Fruit fly (Drosophila melanogaster) whole organism, prepupa: Measurements from ENCODE around the gene for.

ENCODE experiments used
- Blimp-1 ChIP-seq: fragments of 200-800 bp; sonication (Bioruptor generic); optimal IDR thresholded peaks from 3 replicates; lab custom pipeline; 2017; ENCODE audit warnings: missing biosample characterization, missing genetic modification characterization, mild to moderate bottlenecking, moderate library complexity, missing genetic modification reagents
- CG10631 ChIP-seq: fragments of 200-800 bp; sonication (Bioruptor generic); optimal IDR thresholded peaks from 2 replicates; lab custom pipeline; 2016; ENCODE audit warnings: missing biosample characterization, missing genetic modification characterization
- CG11294 ChIP-seq: fragments of 200-800 bp; sonication (Bioruptor generic); IDR thresholded peaks from 2 replicates; pipeline ENCODE4 v1.3.6; 2022; ENCODE audit warnings: missing biosample characterization, missing genetic modification characterization
- CG11762 ChIP-seq: fragments of 200-800 bp; sonication (Bioruptor generic); optimal IDR thresholded peaks from 3 replicates; lab custom pipeline; 2016; ENCODE audit warnings: missing biosample characterization, missing genetic modification characterization; ENCODE audit not compliant: insufficient read depth
- CG11902 ChIP-seq: fragments of 200-800 bp; sonication (Bioruptor generic); optimal IDR thresholded peaks from 3 replicates; lab custom pipeline; 2016; ENCODE audit warnings: missing biosample characterization, missing genetic modification characterization
- CG15336 ChIP-seq: fragments of 200-800 bp; sonication (Bioruptor generic); IDR thresholded peaks from 2 replicates; pipeline ENCODE4 v1.3.6; 2022; ENCODE audit warnings: missing biosample characterization, missing genetic modification characterization
- CG1621 ChIP-seq: fragments of 200-800 bp; sonication (Bioruptor generic); optimal IDR thresholded peaks from 3 replicates; lab custom pipeline; 2018; ENCODE audit warnings: missing biosample characterization, mild to moderate bottlenecking, missing genetic modification characterization
- CG16779 ChIP-seq: fragments of 200-800 bp; sonication (Bioruptor generic); optimal IDR thresholded peaks from 3 replicates; lab custom pipeline; 2017; ENCODE audit warnings: missing biosample characterization, mild to moderate bottlenecking, missing genetic modification characterization
- CG32006 ChIP-seq: fragments of 200-800 bp; sonication (Bioruptor generic); optimal IDR thresholded peaks from 3 replicates; lab custom pipeline; 2017; ENCODE audit warnings: missing biosample characterization, mild to moderate bottlenecking, missing genetic modification characterization
- CG34406 ChIP-seq: fragments of 200-800 bp; sonication (Bioruptor generic); optimal IDR thresholded peaks from 3 replicates; lab custom pipeline; 2016; ENCODE audit warnings: missing biosample characterization, missing genetic modification characterization
- CG3919 ChIP-seq: fragments of 200-800 bp; sonication (Bioruptor generic); optimal IDR thresholded peaks from 3 replicates; lab custom pipeline; 2016; ENCODE audit warnings: missing biosample characterization, missing genetic modification characterization
- CG4318 ChIP-seq: fragments of 200-800 bp; sonication (Bioruptor generic); optimal IDR thresholded peaks from 3 replicates; lab custom pipeline; 2017; ENCODE audit warnings: missing biosample characterization, mild to moderate bottlenecking, missing genetic modification characterization
- CG6163 ChIP-seq: fragments of 200-800 bp; sonication (Bioruptor generic); IDR thresholded peaks from 3 replicates; pipeline ENCODE4 v1.3.6; 2022; ENCODE audit warnings: missing biosample characterization, missing genetic modification characterization
- CG6276 ChIP-seq: fragments of 200-800 bp; sonication (Bioruptor generic); optimal IDR thresholded peaks from 2 replicates; lab custom pipeline; 2017; ENCODE audit warnings: missing biosample characterization, mild to moderate bottlenecking, missing genetic modification characterization
- CG6792 ChIP-seq: fragments of 200-800 bp; sonication (Bioruptor generic); optimal IDR thresholded peaks from 3 replicates; lab custom pipeline; 2016; ENCODE audit warnings: missing biosample characterization, missing genetic modification characterization
- CG6808 ChIP-seq: fragments of 200-800 bp; sonication (Bioruptor generic); optimal IDR thresholded peaks from 3 replicates; lab custom pipeline; 2017; ENCODE audit warnings: missing biosample characterization, missing genetic modification characterization, mild to moderate bottlenecking, moderate library complexity, missing genetic modification reagents
- CG6854 ChIP-seq: fragments of 200-800 bp; sonication (Bioruptor generic); optimal IDR thresholded peaks from 2 replicates; lab custom pipeline; 2017; ENCODE audit warnings: missing biosample characterization, mild to moderate bottlenecking, missing genetic modification characterization
- CG7368 ChIP-seq: fragments of 200-800 bp; sonication (Bioruptor generic); optimal IDR thresholded peaks from 3 replicates; lab custom pipeline; 2016; ENCODE audit warnings: missing biosample characterization, missing genetic modification characterization
- CG8119 ChIP-seq: fragments of 200-800 bp; sonication (Bioruptor generic); IDR thresholded peaks from 3 replicates; pipeline ENCODE4 v1.3.6; 2022; ENCODE audit warnings: missing biosample characterization, missing genetic modification characterization
- CG8319 ChIP-seq: fragments of 200-800 bp; sonication (Bioruptor generic); optimal IDR thresholded peaks from 3 replicates; lab custom pipeline; 2016; ENCODE audit warnings: missing biosample characterization, missing genetic modification characterization
- CG9139 ChIP-seq: fragments of 200-800 bp; sonication (Bioruptor generic); optimal IDR thresholded peaks from 3 replicates; lab custom pipeline; 2017; ENCODE audit warnings: missing biosample characterization, mild to moderate bottlenecking, missing genetic modification characterization
- Eip75B ChIP-seq: fragments of 200-800 bp; sonication (Bioruptor generic); optimal IDR thresholded peaks from 3 replicates; lab custom pipeline; 2016; ENCODE audit warnings: missing biosample characterization, missing genetic modification characterization
- Eip78C ChIP-seq: fragments of 200-800 bp; sonication (Bioruptor generic); peaks from one replicate; lab custom pipeline; 2016; ENCODE audit warnings: missing biosample characterization, missing genetic modification characterization
- Eip93F ChIP-seq: fragments of 200-800 bp; sonication (Bioruptor generic); optimal IDR thresholded peaks from 2 replicates; lab custom pipeline; 2016; ENCODE audit warnings: missing biosample characterization, mild to moderate bottlenecking, missing genetic modification characterization
- Ets96B ChIP-seq: fragments of 200-800 bp; optimal IDR thresholded peaks from 2 replicates; lab custom pipeline; 2019; ENCODE audit warnings: missing biosample characterization, mild to moderate bottlenecking, missing genetic modification characterization, moderate library complexity
- Gug ChIP-seq: fragments of 200-800 bp; sonication (Bioruptor generic); IDR thresholded peaks from 2 replicates; pipeline ENCODE4 v1.3.6; 2022; ENCODE audit warnings: missing biosample characterization, missing genetic modification characterization
- Hr39 ChIP-seq: fragments of 200-800 bp; sonication (Bioruptor generic); optimal IDR thresholded peaks from 2 replicates; lab custom pipeline; 2016; ENCODE audit warnings: missing biosample characterization, missing genetic modification characterization
- Hr4 ChIP-seq: fragments of 200-800 bp; sonication (Bioruptor generic); optimal IDR thresholded peaks from 3 replicates; lab custom pipeline; 2016; ENCODE audit warnings: missing biosample characterization, missing genetic modification characterization
- Met ChIP-seq: fragments of 200-800 bp; sonication (Bioruptor generic); optimal IDR thresholded peaks from 3 replicates; lab custom pipeline; 2016; ENCODE audit warnings: missing biosample characterization, missing genetic modification characterization
- OdsH ChIP-seq: fragments of 200-800 bp; sonication (Bioruptor generic); optimal IDR thresholded peaks from 3 replicates; lab custom pipeline; 2016; ENCODE audit warnings: missing biosample characterization, missing genetic modification characterization
- Smox ChIP-seq: fragments of 200-800 bp; sonication (Bioruptor generic); optimal IDR thresholded peaks from 3 replicates; lab custom pipeline; 2016; ENCODE audit warnings: missing biosample characterization, missing genetic modification characterization
- Sox102F ChIP-seq: fragments of 200-800 bp; sonication (Bioruptor generic); optimal IDR thresholded peaks from 2 replicates; lab custom pipeline; 2016; ENCODE audit warnings: missing biosample characterization, mild to moderate bottlenecking, missing genetic modification characterization
- achi ChIP-seq: fragments of 200-800 bp; sonication (Bioruptor generic); optimal IDR thresholded peaks from 3 replicates; lab custom pipeline; 2016; ENCODE audit warnings: missing biosample characterization, missing genetic modification characterization
- acj6 ChIP-seq: fragments of 200-800 bp; sonication (Bioruptor generic); optimal IDR thresholded peaks from 3 replicates; lab custom pipeline; 2016; ENCODE audit warnings: missing biosample characterization, missing genetic modification characterization
- cyc ChIP-seq: fragments of 200-800 bp; sonication (Bioruptor generic); optimal IDR thresholded peaks from 3 replicates; lab custom pipeline; 2016; ENCODE audit warnings: missing biosample characterization, missing genetic modification characterization
- dac ChIP-seq: fragments of 200-800 bp; sonication (Bioruptor generic); optimal IDR thresholded peaks from 2 replicates; lab custom pipeline; 2017; ENCODE audit warnings: missing biosample characterization, mild to moderate bottlenecking, missing genetic modification characterization
- eg ChIP-seq: fragments of 200-800 bp; sonication (Bioruptor generic); IDR thresholded peaks from 3 replicates; pipeline ENCODE4 v1.3.6; 2022; ENCODE audit warnings: missing biosample characterization, missing genetic modification characterization
- esn ChIP-seq: fragments of 200-800 bp; sonication (Bioruptor generic); optimal IDR thresholded peaks from 2 replicates; lab custom pipeline; 2016; ENCODE audit warnings: missing biosample characterization, mild to moderate bottlenecking, missing genetic modification characterization, moderate library complexity
- fd59A ChIP-seq: fragments of 200-800 bp; sonication (Bioruptor generic); optimal IDR thresholded peaks from 2 replicates; lab custom pipeline; 2017; ENCODE audit warnings: missing biosample characterization, mild to moderate bottlenecking, missing genetic modification characterization, missing genetic modification reagents
- fkh ChIP-seq: fragments of 200-800 bp; sonication (Bioruptor generic); optimal IDR thresholded peaks from 3 replicates; lab custom pipeline; 2017; ENCODE audit warnings: missing biosample characterization, mild to moderate bottlenecking, missing genetic modification characterization, moderate library complexity
- lz ChIP-seq: fragments of 200-800 bp; sonication (Bioruptor generic); optimal IDR thresholded peaks from 3 replicates; lab custom pipeline; 2016; ENCODE audit warnings: missing biosample characterization, missing genetic modification characterization
- net ChIP-seq: fragments of 200-800 bp; sonication (Bioruptor generic); optimal IDR thresholded peaks from 3 replicates; lab custom pipeline; 2016; ENCODE audit warnings: missing biosample characterization, missing genetic modification characterization
- pdm3 ChIP-seq: fragments of 200-800 bp; sonication (Bioruptor generic); optimal IDR thresholded peaks from 3 replicates; lab custom pipeline; 2016; ENCODE audit warnings: missing biosample characterization, missing genetic modification characterization
- salr ChIP-seq, 2 experiments: fragments of 200-800 bp; sonication (Bioruptor generic); optimal IDR thresholded peaks; 3 replicates each; lab custom pipeline; 2016 to 2018; ENCODE audit warnings: missing biosample characterization in 2 of 2, missing genetic modification characterization in 2 of 2, mild to moderate bottlenecking in 1 of 2
- spab ChIP-seq: fragments of 200-800 bp; sonication (Bioruptor generic); optimal IDR thresholded peaks from 2 replicates; lab custom pipeline; 2017; ENCODE audit warnings: missing biosample characterization, mild to moderate bottlenecking, missing genetic modification characterization, missing genetic modification reagents
- svp ChIP-seq: fragments of 200-800 bp; sonication (Bioruptor generic); peaks from one replicate; lab custom pipeline; 2016; ENCODE audit warnings: missing biosample characterization, missing genetic modification characterization
- topi ChIP-seq: fragments of 200-800 bp; sonication (Bioruptor generic); optimal IDR thresholded peaks from 3 replicates; lab custom pipeline; 2016; ENCODE audit warnings: missing biosample characterization, missing genetic modification characterization
- vri ChIP-seq: fragments of 200-800 bp; sonication (Bioruptor generic); optimal IDR thresholded peaks from 3 replicates; lab custom pipeline; 2016; ENCODE audit warnings: missing biosample characterization, mild to moderate bottlenecking, missing genetic modification characterization

The for gene

DNA sequence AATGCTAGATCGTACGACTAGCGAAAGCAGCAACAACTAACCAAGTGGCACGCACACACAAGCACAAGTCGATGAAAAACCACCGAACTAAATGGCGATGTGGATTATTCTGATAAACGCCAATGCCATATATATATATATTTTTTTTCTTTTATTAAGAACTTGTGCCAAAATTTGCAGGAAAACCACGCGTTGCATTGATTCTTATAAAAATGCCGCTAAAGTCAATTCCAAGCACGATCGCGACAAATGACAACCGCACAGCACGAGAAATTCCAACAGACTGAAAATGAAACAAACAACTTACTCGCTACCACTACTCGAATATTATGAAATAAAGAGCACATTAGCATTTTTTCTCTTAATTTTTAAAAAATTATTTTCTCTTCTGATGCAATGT lies at the start of gene for:
TSS of gene for (minus strand) at position 287 of the 400 bp plus-strand sequence.
- no peak for TF ChIP-seq CG1621
- no peak for TF ChIP-seq CG11902 (GFP tag; lab: Kevin White, UChicago)
- peak; percentile 21 for TF ChIP-seq fkh (GFP tag; lab: Kevin White, UChicago)
- TF ChIP-seq vri (GFP tag; lab: Kevin White, UChicago), result peak; percentile 24
- no peak for TF ChIP-seq Hr4 (GFP tag; lab: Kevin White, UChicago)
- TF ChIP-seq CG6276 (GFP tag; lab: Kevin White, UChicago), result peak; percentile 26
- peak; percentile 14 for TF ChIP-seq Eip78C (GFP tag; lab: Kevin White, UChicago)
- TF ChIP-seq spab (GFP tag; lab: Kevin White, UChicago), result no peak
- TF ChIP-seq CG15336, result no peak
- no peak for TF ChIP-seq pdm3 (GFP tag; lab: Kevin White, UChicago)
- TF ChIP-seq Eip93F (GFP tag; lab: Kevin White, UChicago), result no peak
- TF ChIP-seq CG6163 (GFP tag; lab: Robert Waterston, UW), result no peak; the same call in 1 of the 3 replicates
- TF ChIP-seq CG34406, result no peak
- TF ChIP-seq CG8119 (GFP tag; lab: Robert Waterston, UW), result 0 out of 3 replicates have a peak, but pooled peaks have one; percentile 2
- TF ChIP-seq CG4318 (GFP tag; lab: Kevin White, UChicago), result no peak
- no peak for TF ChIP-seq cyc (GFP tag; lab: Kevin White, UChicago)

DNA sequence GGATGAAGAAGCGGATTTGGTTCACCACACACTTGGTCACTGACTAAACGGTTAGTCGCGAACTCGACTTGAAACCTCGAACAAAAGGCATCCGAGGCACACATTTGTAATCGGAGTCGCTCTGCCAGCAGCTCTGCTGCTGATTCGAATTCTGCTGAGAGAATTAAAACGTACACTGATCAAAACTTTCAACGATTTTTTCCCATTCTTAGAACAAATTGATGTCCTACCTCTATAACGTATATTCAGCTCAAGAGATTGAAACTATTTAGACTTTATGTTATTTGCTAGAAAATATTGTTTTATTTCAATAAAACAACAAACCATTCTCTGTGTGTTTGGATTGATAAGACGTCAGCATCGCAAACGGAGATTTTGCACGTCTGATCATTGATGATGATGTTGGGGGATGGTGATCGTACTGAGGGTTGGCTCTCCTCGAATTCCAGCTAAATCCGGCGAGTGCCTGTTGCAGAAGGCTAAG lies 48.7 kb upstream of the for start, which contains the start of gene CG31778:
TSS of gene CG31778 (minus strand) at position 51 of the 484 bp plus-strand sequence.
- TF ChIP-seq spab (GFP tag; lab: Kevin White, UChicago) (peak; percentile 66), CG15336 (peak; percentile 77), acj6 (GFP tag; lab: Kevin White, UChicago) (peak; percentile 76), esn (GFP tag; lab: Kevin White, UChicago) (peak; percentile 93), Eip75B (peak; percentile 77), CG1621 (peak; percentile 75), Sox102F (GFP tag; lab: Kevin White, UChicago) (peak; percentile 92), cyc (GFP tag; lab: Kevin White, UChicago) (peak; percentile 82), dac (no peak), CG11294 (GFP tag; lab: Robert Waterston, UW) (peak; percentile 65), CG16779 (tag; lab: Kevin White, UChicago) (peak; percentile 62), CG3919 (GFP tag; lab: Kevin White, UChicago) (peak; percentile 73), CG10631 (GFP tag; lab: Kevin White, UChicago) (peak; percentile 57), eg (GFP tag; lab: Robert Waterston, UW) (peak; percentile 84), CG6163 (GFP tag; lab: Robert Waterston, UW) (peak; percentile 86), CG32006 (GFP tag; lab: Kevin White, UChicago) (peak; percentile 69), svp (GFP tag; lab: Kevin White, UChicago) (peak; percentile 97), CG8119 (GFP tag; lab: Robert Waterston, UW) (peak; percentile 67), Eip78C (GFP tag; lab: Kevin White, UChicago) (peak; percentile 94), Met (GFP tag; lab: Kevin White, UChicago) (peak; percentile 86), vri (GFP tag; lab: Kevin White, UChicago) (peak; percentile 78), Hr39 (peak; percentile 89), achi (GFP tag; lab: Kevin White, UChicago) (peak; percentile 73), CG8319 (peak; percentile 46), CG7368 (GFP tag; lab: Kevin White, UChicago) (peak; percentile 68), Gug (GFP tag; lab: Robert Waterston, UW) (0 out of 2 replicates have a peak, but pooled peaks have one; percentile 37), CG9139 (no peak), lz (GFP tag; lab: Kevin White, UChicago) (peak; percentile 88), CG6854 (GFP tag; lab: Kevin White, UChicago) (peak; percentile 35), topi (peak; percentile 84), fd59A (peak; percentile 46), salr (GFP tag; optimal IDR thresholded peaks at IDR 0.05; lab: Kevin White, UChicago) (peak; percentile 32 to 49), CG11762 (GFP tag; lab: Kevin White, UChicago) (peak; percentile 48), OdsH (GFP tag; lab: Kevin White, UChicago) (peak; percentile 70), fkh (GFP tag; lab: Kevin White, UChicago) (no peak), Ets96B (peak; percentile 79), CG6792 (GFP tag; lab: Kevin White, UChicago) (peak; percentile 79), CG6276 (GFP tag; lab: Kevin White, UChicago) (peak; percentile 61), CG6808 (GFP tag; lab: Kevin White, UChicago) (peak; percentile 67), net (GFP tag; lab: Kevin White, UChicago) (peak; percentile 67), Blimp-1 (GFP tag; lab: Kevin White, UChicago) (peak; percentile 67), Smox (GFP tag; lab: Kevin White, UChicago) (peak; percentile 85)
